Fruit fly (Drosophila melanogaster): Measurements from ENCODE around the gene Orp8.

- TF ChIP-seq usp (GFP tag; optimal IDR thresholded peaks at IDR 0.05): no peak
- TF ChIP-seq EcR (GFP tag; optimal IDR thresholded peaks at IDR 0.05): no peak
- peak; percentile 71 for TF ChIP-seq Dll (optimal IDR thresholded peaks at IDR 0.05)
- no peak for TF ChIP-seq pan (optimal IDR thresholded peaks at IDR 0.05)
- TF ChIP-seq CG8478 (optimal IDR thresholded peaks at IDR 0.05): no peak
Observed at dm6 chr3R:20292880-20293491, 16.2 kb upstream of the Orp8 start.
